Fruit fly (Drosophila melanogaster) whole organism, adult: ENCODE results near the gene LSm3.

ENCODE experiments used
- CG11617 ChIP-seq: fragments of 200-800 bp; sonication (Bioruptor generic); optimal IDR thresholded peaks from 2 replicates; lab custom pipeline; 2017; ENCODE audit warnings: mild to moderate bottlenecking, missing biosample characterization, missing genetic modification reagents, missing genetic modification characterization
- CG12768 ChIP-seq: fragments of 200-800 bp; sonication (Bioruptor generic); optimal IDR thresholded peaks from 2 replicates; lab custom pipeline; 2017; ENCODE audit warnings: missing biosample characterization, missing genetic modification characterization, mild to moderate bottlenecking, moderate library complexity, missing genetic modification reagents
- CG14711 ChIP-seq: fragments of 200-800 bp; sonication (Bioruptor generic); optimal IDR thresholded peaks from 2 replicates; lab custom pipeline; 2018; ENCODE audit warnings: missing biosample characterization, mild to moderate bottlenecking, missing genetic modification characterization, moderate library complexity
- CG1620 ChIP-seq: fragments of 200-800 bp; sonication (Bioruptor generic); optimal IDR thresholded peaks from 2 replicates; lab custom pipeline; 2016; ENCODE audit warnings: missing biosample characterization, missing genetic modification characterization
- CG33017 ChIP-seq: fragments of 200-800 bp; sonication (Bioruptor generic); optimal IDR thresholded peaks from 2 replicates; lab custom pipeline; 2018; ENCODE audit warnings: missing biosample characterization, mild to moderate bottlenecking, missing genetic modification characterization, moderate library complexity
- CG5204 ChIP-seq: fragments of 200-800 bp; sonication (Bioruptor generic); optimal IDR thresholded peaks from 2 replicates; lab custom pipeline; 2016; ENCODE audit warnings: missing biosample characterization, missing genetic modification characterization
- CG7045 ChIP-seq: fragments of 200-800 bp; sonication (Bioruptor generic); optimal IDR thresholded peaks from 2 replicates; lab custom pipeline; 2017; ENCODE audit warnings: missing biosample characterization, mild to moderate bottlenecking, missing genetic modification characterization
- CG7101 ChIP-seq: fragments of 200-800 bp; sonication (Bioruptor generic); optimal IDR thresholded peaks from 2 replicates; lab custom pipeline; 2018; ENCODE audit warnings: missing biosample characterization, mild to moderate bottlenecking, missing genetic modification characterization, moderate library complexity
- Clk ChIP-seq: fragments of 200-800 bp; sonication (Bioruptor generic); optimal IDR thresholded peaks from 2 replicates; lab custom pipeline; 2017; ENCODE audit warnings: missing biosample characterization, missing genetic modification characterization
- Crg-1 ChIP-seq: fragments of 200-800 bp; sonication (Bioruptor generic); optimal IDR thresholded peaks from 2 replicates; lab custom pipeline; 2016; ENCODE audit warnings: missing biosample characterization, missing genetic modification characterization
- Hr96 ChIP-seq: fragments of 200-800 bp; sonication (Bioruptor generic); optimal IDR thresholded peaks from 2 replicates; lab custom pipeline; 2016; ENCODE audit warnings: missing biosample characterization, missing genetic modification characterization
- Mnt ChIP-seq: fragments of 200-800 bp; sonication (Bioruptor generic); optimal IDR thresholded peaks from 2 replicates; lab custom pipeline; 2016; ENCODE audit warnings: missing biosample characterization, mild to moderate bottlenecking, missing genetic modification characterization
- bab1 ChIP-seq: fragments of 200-800 bp; sonication (Bioruptor generic); optimal IDR thresholded peaks from 3 replicates; lab custom pipeline; 2019; ENCODE audit warnings: missing biosample characterization, mild to moderate bottlenecking, missing genetic modification characterization, moderate library complexity
- cic ChIP-seq: fragments of 200-800 bp; sonication (Bioruptor generic); optimal IDR thresholded peaks from 2 replicates; lab custom pipeline; 2017; ENCODE audit warnings: missing biosample characterization, mild to moderate bottlenecking, missing genetic modification characterization, moderate library complexity
- cnc ChIP-seq, 2 experiments: fragments of >200 bp; optimal IDR thresholded peaks; 2 replicates each; lab custom pipeline; 2017
- kay ChIP-seq: fragments of 200-800 bp; sonication (Bioruptor generic); peaks from one replicate; lab custom pipeline; 2016; ENCODE audit warnings: missing biosample characterization, missing genetic modification characterization, borderline replicate concordance
- ovo ChIP-seq: fragments of 200-800 bp; sonication (Bioruptor generic); optimal IDR thresholded peaks from 2 replicates; lab custom pipeline; 2016; ENCODE audit warnings: missing biosample characterization, missing genetic modification characterization
- pad ChIP-seq: fragments of 200-800 bp; sonication (Bioruptor generic); optimal IDR thresholded peaks from 3 replicates; lab custom pipeline; 2017; ENCODE audit warnings: missing biosample characterization, missing genetic modification characterization, mild to moderate bottlenecking, moderate library complexity, missing genetic modification reagents
- tj ChIP-seq: fragments of 200-800 bp; sonication (Bioruptor generic); optimal IDR thresholded peaks from 3 replicates; lab custom pipeline; 2017; ENCODE audit warnings: missing biosample characterization, mild to moderate bottlenecking, missing genetic modification characterization, moderate library complexity
- toe ChIP-seq: fragments of 200-800 bp; sonication (Bioruptor generic); optimal IDR thresholded peaks from 2 replicates; lab custom pipeline; 2016; ENCODE audit warnings: missing biosample characterization, missing genetic modification characterization

Gene LSm3

dm6 chr3R:24017648-24018047 is 21.6 kb downstream of the LSm3 start:
- TF ChIP-seq Crg-1 (no peak), CG1620 (GFP tag; lab: Kevin White, UChicago) (no peak), ovo (GFP tag; lab: Kevin White, UChicago) (no peak), CG12768 (GFP tag; lab: Kevin White, UChicago) (no peak), Hr96 (no peak), CG5204 (no peak), cic (GFP tag; lab: Kevin White, UChicago) (no peak), Mnt (GFP tag; lab: Kevin White, UChicago) (no peak), CG7045 (no peak), CG7101 (no peak)

dm6 chr3R:24021895-24022294 is 25.8 kb downstream of the LSm3 start:
- TF ChIP-seq CG7045 (no peak), CG11617 (no peak), kay (GFP tag; lab: Kevin White, UChicago) (no peak), Crg-1 (no peak), bab1 (no peak)

dm6 chr3R:24024123-24024522 is 28.1 kb downstream of the LSm3 start:
- TF ChIP-seq cnc (optimal IDR thresholded peaks at IDR 0.05; lab: Kevin White, UChicago) (no peak), CG14711 (tag; lab: Kevin White, UChicago) (no peak), CG7101 (no peak), pad (GFP tag; lab: Kevin White, UChicago) (no peak), bab1 (no peak)

dm6 chr3R:24024688-24025087 is 28.6 kb downstream of the LSm3 start:
- TF ChIP-seq cic (GFP tag; lab: Kevin White, UChicago) (no peak), kay (GFP tag; lab: Kevin White, UChicago) (peak; percentile 29)

- TF ChIP-seq cic (GFP tag; lab: Kevin White, UChicago): no peak
- TF ChIP-seq CG7101: no peak
- no peak for TF ChIP-seq CG33017 (tag; lab: Kevin White, UChicago)
- TF ChIP-seq toe (GFP tag; lab: Kevin White, UChicago): no peak
- no peak for TF ChIP-seq Hr96
- TF ChIP-seq CG12768 (GFP tag; lab: Kevin White, UChicago): no peak
- TF ChIP-seq kay (GFP tag; lab: Kevin White, UChicago): no peak
- no peak for TF ChIP-seq Crg-1
- TF ChIP-seq ovo (GFP tag; lab: Kevin White, UChicago): no peak
- no peak for TF ChIP-seq CG1620 (GFP tag; lab: Kevin White, UChicago)
- no peak for TF ChIP-seq CG14711 (tag; lab: Kevin White, UChicago)
- TF ChIP-seq pad (GFP tag; lab: Kevin White, UChicago): no peak
- TF ChIP-seq tj: no peak
- TF ChIP-seq cnc (optimal IDR thresholded peaks at IDR 0.05; lab: Kevin White, UChicago): no peak
- TF ChIP-seq bab1: no peak
Measured at dm6 chr3R:24025715-24026467, 29.8 kb downstream of the LSm3 start.

dm6 chr3R:24026503-24026902 is 30.4 kb downstream of the LSm3 start:
- TF ChIP-seq Crg-1 (no peak), CG33017 (tag; lab: Kevin White, UChicago) (no peak), CG14711 (tag; lab: Kevin White, UChicago) (no peak), Hr96 (no peak), CG11617 (peak; percentile 27), CG12768 (GFP tag; lab: Kevin White, UChicago) (peak; percentile 14), Mnt (GFP tag; lab: Kevin White, UChicago) (peak; percentile 40), kay (GFP tag; lab: Kevin White, UChicago) (no peak), CG7045 (no peak), toe (GFP tag; lab: Kevin White, UChicago) (no peak)

dm6 chr3R:24027222-24027621 is 31.2 kb downstream of the LSm3 start:
- no peak for TF ChIP-seq bab1
- no peak for TF ChIP-seq CG14711 (tag; lab: Kevin White, UChicago)
- TF ChIP-seq tj: no peak
- no peak for TF ChIP-seq CG12768 (GFP tag; lab: Kevin White, UChicago)
- TF ChIP-seq Mnt (GFP tag; lab: Kevin White, UChicago): no peak
- no peak for TF ChIP-seq ovo (GFP tag; lab: Kevin White, UChicago)
- no peak for TF ChIP-seq CG7045

dm6 chr3R:24031019-24031824 is 35.2 kb downstream of the LSm3 start:
- TF ChIP-seq Crg-1 (peak; percentile 7), kay (GFP tag; lab: Kevin White, UChicago) (no peak), CG5204 (no peak), CG33017 (tag; lab: Kevin White, UChicago) (peak; percentile 15), Mnt (GFP tag; lab: Kevin White, UChicago) (peak; percentile 69), bab1 (peak; percentile 20), CG7101 (peak; percentile 31), tj (peak; percentile 79), CG14711 (tag; lab: Kevin White, UChicago) (no peak), Hr96 (no peak), Clk (no peak), toe (GFP tag; lab: Kevin White, UChicago) (no peak), CG7045 (peak; percentile 47), pad (GFP tag; lab: Kevin White, UChicago) (peak; percentile 57), ovo (GFP tag; lab: Kevin White, UChicago) (no peak), cnc (optimal IDR thresholded peaks at IDR 0.05; lab: Kevin White, UChicago) (no peak), CG1620 (GFP tag; lab: Kevin White, UChicago) (peak; percentile 3), CG12768 (GFP tag; lab: Kevin White, UChicago) (peak; percentile 75), cic (GFP tag; lab: Kevin White, UChicago) (peak; percentile 56), CG11617 (no peak)
